Fruit fly (Drosophila melanogaster) whole organism, prepupa: Measurements from ENCODE around the gene ome.
A peak's percentile ranks its signal among the peaks of the same experiment; 100 is the strongest.

Experiments
- Blimp-1 ChIP-seq: fragments of 200-800 bp; sonication (Bioruptor generic); optimal IDR thresholded peaks from 3 replicates; lab custom pipeline; 2017; ENCODE audit warnings: missing biosample characterization, missing genetic modification characterization, mild to moderate bottlenecking, moderate library complexity, missing genetic modification reagents
- CG10631 ChIP-seq: fragments of 200-800 bp; sonication (Bioruptor generic); optimal IDR thresholded peaks from 2 replicates; lab custom pipeline; 2016; ENCODE audit warnings: missing biosample characterization, missing genetic modification characterization
- CG10669 ChIP-seq: fragments of 200-800 bp; sonication (Bioruptor generic); optimal IDR thresholded peaks from 3 replicates; lab custom pipeline; 2018; ENCODE audit warnings: missing biosample characterization, mild to moderate bottlenecking, missing genetic modification characterization, moderate library complexity
- CG11902 ChIP-seq: fragments of 200-800 bp; sonication (Bioruptor generic); optimal IDR thresholded peaks from 3 replicates; lab custom pipeline; 2016; ENCODE audit warnings: missing biosample characterization, missing genetic modification characterization
- CG15336 ChIP-seq: fragments of 200-800 bp; sonication (Bioruptor generic); IDR thresholded peaks from 2 replicates; pipeline ENCODE4 v1.3.6; 2022; ENCODE audit warnings: missing biosample characterization, missing genetic modification characterization
- CG1621 ChIP-seq: fragments of 200-800 bp; sonication (Bioruptor generic); optimal IDR thresholded peaks from 3 replicates; lab custom pipeline; 2018; ENCODE audit warnings: missing biosample characterization, mild to moderate bottlenecking, missing genetic modification characterization
- CG16779 ChIP-seq: fragments of 200-800 bp; sonication (Bioruptor generic); optimal IDR thresholded peaks from 3 replicates; lab custom pipeline; 2017; ENCODE audit warnings: missing biosample characterization, mild to moderate bottlenecking, missing genetic modification characterization
- CG3032 ChIP-seq: fragments of 200-800 bp; optimal IDR thresholded peaks from 2 replicates; lab custom pipeline; 2019; ENCODE audit warnings: missing biosample characterization, mild to moderate bottlenecking, missing genetic modification characterization, moderate library complexity
- CG32006 ChIP-seq: fragments of 200-800 bp; sonication (Bioruptor generic); optimal IDR thresholded peaks from 3 replicates; lab custom pipeline; 2017; ENCODE audit warnings: missing biosample characterization, mild to moderate bottlenecking, missing genetic modification characterization
- CG34406 ChIP-seq: fragments of 200-800 bp; sonication (Bioruptor generic); optimal IDR thresholded peaks from 3 replicates; lab custom pipeline; 2016; ENCODE audit warnings: missing biosample characterization, missing genetic modification characterization
- CG4318 ChIP-seq: fragments of 200-800 bp; sonication (Bioruptor generic); optimal IDR thresholded peaks from 3 replicates; lab custom pipeline; 2017; ENCODE audit warnings: missing biosample characterization, mild to moderate bottlenecking, missing genetic modification characterization
- CG6163 ChIP-seq: fragments of 200-800 bp; sonication (Bioruptor generic); IDR thresholded peaks from 3 replicates; pipeline ENCODE4 v1.3.6; 2022; ENCODE audit warnings: missing biosample characterization, missing genetic modification characterization
- CG6276 ChIP-seq: fragments of 200-800 bp; sonication (Bioruptor generic); optimal IDR thresholded peaks from 2 replicates; lab custom pipeline; 2017; ENCODE audit warnings: missing biosample characterization, mild to moderate bottlenecking, missing genetic modification characterization
- CG6792 ChIP-seq: fragments of 200-800 bp; sonication (Bioruptor generic); optimal IDR thresholded peaks from 3 replicates; lab custom pipeline; 2016; ENCODE audit warnings: missing biosample characterization, missing genetic modification characterization
- CG6854 ChIP-seq: fragments of 200-800 bp; sonication (Bioruptor generic); optimal IDR thresholded peaks from 2 replicates; lab custom pipeline; 2017; ENCODE audit warnings: missing biosample characterization, mild to moderate bottlenecking, missing genetic modification characterization
- CG8319 ChIP-seq: fragments of 200-800 bp; sonication (Bioruptor generic); optimal IDR thresholded peaks from 3 replicates; lab custom pipeline; 2016; ENCODE audit warnings: missing biosample characterization, missing genetic modification characterization
- CG8632 ChIP-seq: fragments of 200-800 bp; sonication (Bioruptor generic); optimal IDR thresholded peaks from 3 replicates; lab custom pipeline; 2016; ENCODE audit warnings: missing biosample characterization, missing genetic modification characterization
- CG9139 ChIP-seq: fragments of 200-800 bp; sonication (Bioruptor generic); optimal IDR thresholded peaks from 3 replicates; lab custom pipeline; 2017; ENCODE audit warnings: missing biosample characterization, mild to moderate bottlenecking, missing genetic modification characterization
- Eip78C ChIP-seq: fragments of 200-800 bp; sonication (Bioruptor generic); peaks from one replicate; lab custom pipeline; 2016; ENCODE audit warnings: missing biosample characterization, missing genetic modification characterization
- Ets21C ChIP-seq: fragments of 200-800 bp; sonication (Bioruptor generic); optimal IDR thresholded peaks from 3 replicates; lab custom pipeline; 2016; ENCODE audit warnings: missing biosample characterization, missing genetic modification characterization
- Ets96B ChIP-seq: fragments of 200-800 bp; optimal IDR thresholded peaks from 2 replicates; lab custom pipeline; 2019; ENCODE audit warnings: missing biosample characterization, mild to moderate bottlenecking, missing genetic modification characterization, moderate library complexity
- Gug ChIP-seq: fragments of 200-800 bp; sonication (Bioruptor generic); IDR thresholded peaks from 2 replicates; pipeline ENCODE4 v1.3.6; 2022; ENCODE audit warnings: missing biosample characterization, missing genetic modification characterization
- Hr4 ChIP-seq: fragments of 200-800 bp; sonication (Bioruptor generic); optimal IDR thresholded peaks from 3 replicates; lab custom pipeline; 2016; ENCODE audit warnings: missing biosample characterization, missing genetic modification characterization
- Lpt ChIP-seq: fragments of 200-800 bp; sonication (Bioruptor generic); optimal IDR thresholded peaks from 3 replicates; lab custom pipeline; 2016; ENCODE audit warnings: missing biosample characterization, missing genetic modification characterization
- Met ChIP-seq: fragments of 200-800 bp; sonication (Bioruptor generic); optimal IDR thresholded peaks from 3 replicates; lab custom pipeline; 2016; ENCODE audit warnings: missing biosample characterization, missing genetic modification characterization
- OdsH ChIP-seq: fragments of 200-800 bp; sonication (Bioruptor generic); optimal IDR thresholded peaks from 3 replicates; lab custom pipeline; 2016; ENCODE audit warnings: missing biosample characterization, missing genetic modification characterization
- Smox ChIP-seq: fragments of 200-800 bp; sonication (Bioruptor generic); optimal IDR thresholded peaks from 3 replicates; lab custom pipeline; 2016; ENCODE audit warnings: missing biosample characterization, missing genetic modification characterization
- Sox14 ChIP-seq: fragments of 200-800 bp; sonication (Bioruptor generic); optimal IDR thresholded peaks from 3 replicates; lab custom pipeline; 2016; ENCODE audit warnings: missing biosample characterization, missing genetic modification characterization
- Sox15 ChIP-seq: fragments of 200-800 bp; sonication (Bioruptor generic); optimal IDR thresholded peaks from 3 replicates; lab custom pipeline; 2016; ENCODE audit warnings: missing biosample characterization, missing genetic modification characterization
- achi ChIP-seq: fragments of 200-800 bp; sonication (Bioruptor generic); optimal IDR thresholded peaks from 3 replicates; lab custom pipeline; 2016; ENCODE audit warnings: missing biosample characterization, missing genetic modification characterization
- acj6 ChIP-seq: fragments of 200-800 bp; sonication (Bioruptor generic); optimal IDR thresholded peaks from 3 replicates; lab custom pipeline; 2016; ENCODE audit warnings: missing biosample characterization, missing genetic modification characterization
- dac ChIP-seq: fragments of 200-800 bp; sonication (Bioruptor generic); optimal IDR thresholded peaks from 2 replicates; lab custom pipeline; 2017; ENCODE audit warnings: missing biosample characterization, mild to moderate bottlenecking, missing genetic modification characterization
- dsx ChIP-seq: fragments of 200-800 bp; optimal IDR thresholded peaks from 3 replicates; lab custom pipeline; 2019; ENCODE audit warnings: missing biosample characterization, mild to moderate bottlenecking, missing genetic modification characterization, moderate library complexity; ENCODE audit not compliant: poor library complexity, severe bottlenecking
- eg ChIP-seq: fragments of 200-800 bp; sonication (Bioruptor generic); IDR thresholded peaks from 3 replicates; pipeline ENCODE4 v1.3.6; 2022; ENCODE audit warnings: missing biosample characterization, missing genetic modification characterization
- fd59A ChIP-seq: fragments of 200-800 bp; sonication (Bioruptor generic); optimal IDR thresholded peaks from 2 replicates; lab custom pipeline; 2017; ENCODE audit warnings: missing biosample characterization, mild to moderate bottlenecking, missing genetic modification characterization, missing genetic modification reagents
- fd85E ChIP-seq: fragments of 200-800 bp; sonication (Bioruptor generic); optimal IDR thresholded peaks from 3 replicates; lab custom pipeline; 2016; ENCODE audit warnings: missing biosample characterization, missing genetic modification characterization
- lz ChIP-seq: fragments of 200-800 bp; sonication (Bioruptor generic); optimal IDR thresholded peaks from 3 replicates; lab custom pipeline; 2016; ENCODE audit warnings: missing biosample characterization, missing genetic modification characterization
- pdm3 ChIP-seq: fragments of 200-800 bp; sonication (Bioruptor generic); optimal IDR thresholded peaks from 3 replicates; lab custom pipeline; 2016; ENCODE audit warnings: missing biosample characterization, missing genetic modification characterization
- spab ChIP-seq: fragments of 200-800 bp; sonication (Bioruptor generic); optimal IDR thresholded peaks from 2 replicates; lab custom pipeline; 2017; ENCODE audit warnings: missing biosample characterization, mild to moderate bottlenecking, missing genetic modification characterization, missing genetic modification reagents
- svp ChIP-seq: fragments of 200-800 bp; sonication (Bioruptor generic); peaks from one replicate; lab custom pipeline; 2016; ENCODE audit warnings: missing biosample characterization, missing genetic modification characterization
- topi ChIP-seq: fragments of 200-800 bp; sonication (Bioruptor generic); optimal IDR thresholded peaks from 3 replicates; lab custom pipeline; 2016; ENCODE audit warnings: missing biosample characterization, missing genetic modification characterization
- vri ChIP-seq: fragments of 200-800 bp; sonication (Bioruptor generic); optimal IDR thresholded peaks from 3 replicates; lab custom pipeline; 2016; ENCODE audit warnings: missing biosample characterization, mild to moderate bottlenecking, missing genetic modification characterization

Gene ome

dm6 chr3L:14759984-14760626 lies 87.5 kb downstream of the ome start (continued):
- no peak for TF ChIP-seq CG4318 (GFP tag; lab: Kevin White, UChicago)
- no peak for TF ChIP-seq CG3032 (tag; lab: Kevin White, UChicago)
- TF ChIP-seq CG1621 = peak; percentile 12
- TF ChIP-seq CG10631 (GFP tag; lab: Kevin White, UChicago) = peak; percentile 20
- TF ChIP-seq Ets96B (tag; lab: Kevin White, UChicago) = peak; percentile 6
- peak; percentile 57 for TF ChIP-seq OdsH (GFP tag; lab: Kevin White, UChicago)
- peak; percentile 90 for TF ChIP-seq svp (GFP tag; lab: Kevin White, UChicago)
- TF ChIP-seq CG11902 (GFP tag; lab: Kevin White, UChicago) = no peak
- TF ChIP-seq CG6792 (GFP tag; lab: Kevin White, UChicago) = peak; percentile 43
- no peak for TF ChIP-seq Lpt (GFP tag; lab: Kevin White, UChicago)
- peak; percentile 29 for TF ChIP-seq achi (GFP tag; lab: Kevin White, UChicago)
- TF ChIP-seq Met = peak; percentile 72
- peak; percentile 55 for TF ChIP-seq CG32006
- peak; percentile 65 for TF ChIP-seq pdm3 (GFP tag; lab: Kevin White, UChicago)
- TF ChIP-seq CG6163 (GFP tag; lab: Robert Waterston, UW) = no peak; the same call in 2 of the 3 replicates
- peak; percentile 14 for TF ChIP-seq Ets21C (GFP tag; lab: Kevin White, UChicago)
- TF ChIP-seq Sox14 (GFP tag; lab: Kevin White, UChicago) = peak; percentile 58
- no peak for TF ChIP-seq fd59A (GFP tag; lab: Kevin White, UChicago)
- peak; percentile 46 for TF ChIP-seq dac (GFP tag; lab: Kevin White, UChicago)
- TF ChIP-seq CG8319 (GFP tag; lab: Kevin White, UChicago) = no peak
- peak; percentile 6 for TF ChIP-seq CG10669 (GFP tag; lab: Kevin White, UChicago)

dm6 chr3L:14760949-14761348 lies 88.3 kb downstream of the ome start, which contains the start of gene Trl:
Gene Trl, minus strand, starts transcription at chr3L:14761049.
- TF ChIP-seq Gug = no peak
- TF ChIP-seq CG32006 = no peak
- TF ChIP-seq dsx = no peak
- TF ChIP-seq OdsH (GFP tag; lab: Kevin White, UChicago) = no peak
- TF ChIP-seq CG3032 (tag; lab: Kevin White, UChicago) = no peak
- no peak for TF ChIP-seq CG6792 (GFP tag; lab: Kevin White, UChicago)
- no peak for TF ChIP-seq Ets96B (tag; lab: Kevin White, UChicago)
- no peak for TF ChIP-seq fd85E (GFP tag; lab: Kevin White, UChicago)
- TF ChIP-seq CG1621 = no peak
- TF ChIP-seq svp (GFP tag; lab: Kevin White, UChicago) = no peak
- no peak for TF ChIP-seq CG10669 (GFP tag; lab: Kevin White, UChicago)
- TF ChIP-seq lz (GFP tag; lab: Kevin White, UChicago) = no peak
- no peak for TF ChIP-seq Sox15 (GFP tag; lab: Kevin White, UChicago)
- TF ChIP-seq CG9139 (GFP tag; lab: Kevin White, UChicago) = no peak

dm6 chr3L:14761837-14762785 lies 89.5 kb downstream of the ome start, which contains the start of the genes Tsen34 and Mgat4a:
Gene Tsen34, minus strand, starts transcription at chr3L:14761844.
Gene Mgat4a, plus strand, starts transcription at chr3L:14762028.
- TF ChIP-seq dac (GFP tag; lab: Kevin White, UChicago) = no peak
- no peak for TF ChIP-seq Smox (GFP tag; lab: Kevin White, UChicago)
- TF ChIP-seq achi (GFP tag; lab: Kevin White, UChicago) = no peak
- TF ChIP-seq CG6854 (GFP tag; lab: Kevin White, UChicago) = no peak
- TF ChIP-seq Eip78C (GFP tag; lab: Kevin White, UChicago) = no peak
- TF ChIP-seq eg (GFP tag; lab: Robert Waterston, UW) = no peak; the same call in 2 of the 3 replicates
- TF ChIP-seq svp (GFP tag; lab: Kevin White, UChicago) = peak; percentile 13
- TF ChIP-seq CG34406 (GFP tag; lab: Kevin White, UChicago) = no peak
- TF ChIP-seq Ets21C (GFP tag; lab: Kevin White, UChicago) = peak; percentile 10
- peak; percentile 35 for TF ChIP-seq acj6 (GFP tag; lab: Kevin White, UChicago)
- TF ChIP-seq CG10631 (GFP tag; lab: Kevin White, UChicago) = no peak
- no peak for TF ChIP-seq topi (GFP tag; lab: Kevin White, UChicago)
- TF ChIP-seq CG6792 (GFP tag; lab: Kevin White, UChicago) = peak; percentile 48
- TF ChIP-seq Hr4 (GFP tag; lab: Kevin White, UChicago) = no peak
- TF ChIP-seq CG16779 (tag; lab: Kevin White, UChicago) = no peak
- TF ChIP-seq CG15336 (GFP tag; lab: Robert Waterston, UW) = no peak
- no peak for TF ChIP-seq fd59A (GFP tag; lab: Kevin White, UChicago)
- no peak for TF ChIP-seq CG8319 (GFP tag; lab: Kevin White, UChicago)
- no peak for TF ChIP-seq Lpt (GFP tag; lab: Kevin White, UChicago)
- no peak for TF ChIP-seq CG11902 (GFP tag; lab: Kevin White, UChicago)
- TF ChIP-seq spab (GFP tag; lab: Kevin White, UChicago) = no peak
- peak; percentile 40 for TF ChIP-seq vri (GFP tag; lab: Kevin White, UChicago)
- no peak for TF ChIP-seq CG4318 (GFP tag; lab: Kevin White, UChicago)
- no peak for TF ChIP-seq fd85E (GFP tag; lab: Kevin White, UChicago)
- TF ChIP-seq Blimp-1 (GFP tag; lab: Kevin White, UChicago) = no peak
- no peak for TF ChIP-seq CG6276 (GFP tag; lab: Kevin White, UChicago)
- TF ChIP-seq Met = no peak
- TF ChIP-seq CG8632 (GFP tag; lab: Kevin White, UChicago) = peak; percentile 55
- TF ChIP-seq Sox15 (GFP tag; lab: Kevin White, UChicago) = no peak
